Fruit fly (Drosophila melanogaster) whole organism, wandering third instar larva: ENCODE data around the gene Aladin.

Experiments
- CG32264 ChIP-seq: fragments of 200-800 bp; sonication (Bioruptor generic); optimal IDR thresholded peaks from 2 replicates; lab custom pipeline; 2016; ENCODE audit warnings: missing biosample characterization, missing genetic modification characterization
- CG9705 ChIP-seq: fragments of 200-800 bp; sonication (Bioruptor generic); optimal IDR thresholded peaks from 2 replicates; lab custom pipeline; 2018; ENCODE audit warnings: missing biosample characterization, mild to moderate bottlenecking, missing genetic modification characterization
- CrebA ChIP-seq: fragments of 200-800 bp; sonication (Bioruptor generic); optimal IDR thresholded peaks from 2 replicates; lab custom pipeline; 2016; ENCODE audit warnings: missing biosample characterization, mild to moderate bottlenecking, missing genetic modification characterization, borderline replicate concordance
- Dfd ChIP-seq: fragments of >200 bp; optimal IDR thresholded peaks from 2 replicates; lab custom pipeline; 2017; ENCODE audit warnings: missing biosample characterization, missing genetic modification characterization
- Dif ChIP-seq: fragments of 200-275, 200-300 bp; sonication (Bioruptor generic); optimal IDR thresholded peaks from 2 replicates; lab custom pipeline; 2018; ENCODE audit warnings: missing biosample characterization, missing genetic modification characterization; ENCODE audit not compliant: partially characterized antibody
- GATAd ChIP-seq: sonication (Bioruptor generic); optimal IDR thresholded peaks from 2 replicates; lab custom pipeline; 2016; ENCODE audit warnings: missing biosample characterization, missing genetic modification characterization
- HLH106 ChIP-seq: fragments of 200-800 bp; optimal IDR thresholded peaks from 3 replicates; lab custom pipeline; 2019; ENCODE audit warnings: missing biosample characterization, mild to moderate bottlenecking, missing genetic modification characterization, moderate library complexity
- Hnf4 ChIP-seq: fragments of 200-800 bp; sonication (Bioruptor generic); optimal IDR thresholded peaks from 2 replicates; lab custom pipeline; 2016; ENCODE audit warnings: missing biosample characterization, mild to moderate bottlenecking, missing genetic modification characterization
- Hr78 ChIP-seq: fragments of >200 bp; optimal IDR thresholded peaks from 2 replicates; lab custom pipeline; 2017; ENCODE audit warnings: missing biosample characterization, missing genetic modification characterization
- Mio ChIP-seq: sonication (Bioruptor generic); optimal IDR thresholded peaks from 2 replicates; lab custom pipeline; 2016; ENCODE audit warnings: missing biosample characterization, missing genetic modification characterization
- Myc ChIP-seq: fragments of >200 bp; optimal IDR thresholded peaks from 2 replicates; lab custom pipeline; 2017
- N ChIP-seq: fragments of >200 bp; optimal IDR thresholded peaks from 2 replicates; lab custom pipeline; 2018; ENCODE audit warnings: missing biosample characterization, missing external identifiers, missing genetic modification characterization
- OdsH ChIP-seq: fragments of 200-800 bp; sonication (Bioruptor generic); optimal IDR thresholded peaks from 2 replicates; lab custom pipeline; 2016; ENCODE audit warnings: missing biosample characterization, mild to moderate bottlenecking, missing genetic modification characterization
- Sp1 ChIP-seq: fragments of 200-800 bp; sonication (Bioruptor generic); optimal IDR thresholded peaks from 3 replicates; lab custom pipeline; 2019; ENCODE audit warnings: missing biosample characterization, mild to moderate bottlenecking, missing genetic modification characterization, moderate library complexity
- Vsx2 ChIP-seq: fragments of 200-300, 225-300 bp; sonication (Bioruptor generic); optimal IDR thresholded peaks from 2 replicates; lab custom pipeline; 2018; ENCODE audit warnings: missing biosample characterization, missing genetic modification characterization; ENCODE audit not compliant: partially characterized antibody
- br ChIP-seq: fragments of 200-800 bp; sonication (Bioruptor generic); optimal IDR thresholded peaks from 2 replicates; lab custom pipeline; 2016; ENCODE audit warnings: missing biosample characterization, missing genetic modification characterization
- brk ChIP-seq: fragments of 200-800 bp; sonication (Bioruptor generic); optimal IDR thresholded peaks from 2 replicates; lab custom pipeline; 2016; ENCODE audit warnings: missing biosample characterization, mild to moderate bottlenecking, missing genetic modification characterization
- dl ChIP-seq, 2 experiments: fragments of 175-275, 200-275 bp in 1 of 2; fragments of 200-275 bp in 1 of 2; sonication (Bioruptor generic); optimal IDR thresholded peaks; lab custom pipeline; 2018; ENCODE audit warnings: mild to moderate bottlenecking in 2 of 2, missing biosample characterization in 2 of 2, missing genetic modification characterization in 2 of 2, moderate library complexity in 2 of 2; ENCODE audit not compliant: partially characterized antibody in 2 of 2, insufficient read depth in 1 of 2
- dmrt93B ChIP-seq: fragments of 200-800 bp; sonication (Bioruptor generic); optimal IDR thresholded peaks from 2 replicates; lab custom pipeline; 2018; ENCODE audit warnings: missing biosample characterization, mild to moderate bottlenecking, missing genetic modification characterization
- dsf ChIP-seq: sonication (Bioruptor generic); optimal IDR thresholded peaks from 2 replicates; lab custom pipeline; 2016; ENCODE audit warnings: missing biosample characterization, missing genetic modification characterization, borderline replicate concordance
- ey ChIP-seq: fragments of 200-800 bp; sonication (Bioruptor generic); optimal IDR thresholded peaks from 2 replicates; lab custom pipeline; 2016; ENCODE audit warnings: missing biosample characterization, missing genetic modification characterization
- foxo ChIP-seq, 2 experiments: fragments of 200-800 bp; sonication (Bioruptor generic); optimal IDR thresholded peaks; 2 replicates in 1 of 2; 3 replicates in 1 of 2; lab custom pipeline; 2016 to 2017; ENCODE audit warnings: missing biosample characterization in 2 of 2, missing genetic modification characterization in 2 of 2
- h ChIP-seq: fragments of 200-800 bp; sonication (Bioruptor generic); optimal IDR thresholded peaks from 3 replicates; lab custom pipeline; 2016; ENCODE audit warnings: missing biosample characterization, mild to moderate bottlenecking, missing genetic modification characterization
- jim ChIP-seq: fragments of 175-275, 200-325 bp; sonication (Bioruptor generic); optimal IDR thresholded peaks from 2 replicates; lab custom pipeline; 2016; ENCODE audit warnings: missing biosample characterization, mild to moderate bottlenecking, missing genetic modification characterization
- lola ChIP-seq: fragments of >200 bp; optimal IDR thresholded peaks from 2 replicates; lab custom pipeline; 2017; ENCODE audit warnings: missing biosample characterization, missing genetic modification characterization
- pan ChIP-seq: fragments of >200 bp; optimal IDR thresholded peaks from 2 replicates; lab custom pipeline; 2017
- psq ChIP-seq: fragments of 200-800 bp; sonication (Bioruptor generic); optimal IDR thresholded peaks from 3 replicates; lab custom pipeline; 2017; ENCODE audit warnings: missing biosample characterization, mild to moderate bottlenecking, missing genetic modification characterization, moderate library complexity
- sage ChIP-seq: fragments of 200-800 bp; sonication (Bioruptor generic); optimal IDR thresholded peaks from 2 replicates; lab custom pipeline; 2016; ENCODE audit warnings: missing biosample characterization, mild to moderate bottlenecking, missing genetic modification characterization
- usp ChIP-seq: fragments of >200 bp; optimal IDR thresholded peaks from 2 replicates; lab custom pipeline; 2017; ENCODE audit warnings: missing biosample characterization, missing genetic modification characterization
- woc ChIP-seq: sonication (Bioruptor generic); optimal IDR thresholded peaks from 2 replicates; lab custom pipeline; 2016; ENCODE audit warnings: missing biosample characterization, mild to moderate bottlenecking, missing genetic modification characterization

Aladin gene

dm6 chrX:9284024-9284738 lies 11.0 kb downstream of the Aladin start, which contains the start of gene lz:
Gene lz, plus strand, starts transcription at chrX:9284649.
- TF ChIP-seq N (GFP tag; lab: Kevin White, UChicago) (no peak), Dif (peak; percentile 80), dl (GFP tag; optimal IDR thresholded peaks at IDR 0.05; lab: Kevin White, UChicago; ENCODE audit: insufficient read depth in 1 of 2, partially characterized antibody in 2 of 2) (peak; percentile 44 to 52)
- TF ChIP-seq, all 38 proteins: peak for 2

- TF ChIP-seq Vsx2: no peak
- TF ChIP-seq lola: no peak
- TF ChIP-seq CG9705 (GFP tag; lab: Kevin White, UChicago): no peak
- TF ChIP-seq h (GFP tag; lab: Kevin White, UChicago): no peak
- no peak for TF ChIP-seq Hnf4 (GFP tag; lab: Kevin White, UChicago)
- TF ChIP-seq OdsH (GFP tag; lab: Kevin White, UChicago): no peak
- no peak for TF ChIP-seq Sp1 (GFP tag; lab: Kevin White, UChicago)
- TF ChIP-seq HLH106 (tag; lab: Kevin White, UChicago): no peak
- TF ChIP-seq woc (GFP tag; lab: Kevin White, UChicago): no peak
- TF ChIP-seq Dif: no peak
- TF ChIP-seq Myc (lab: Kevin White, UChicago): no peak
- TF ChIP-seq Mio (GFP tag; lab: Kevin White, UChicago): no peak
- TF ChIP-seq dl (GFP tag; optimal IDR thresholded peaks at IDR 0.05; lab: Kevin White, UChicago; ENCODE audit: insufficient read depth in 1 of 2, partially characterized antibody in 2 of 2): no peak
- no peak for TF ChIP-seq br (GFP tag; lab: Kevin White, UChicago)
- TF ChIP-seq jim: no peak
- TF ChIP-seq Dfd (GFP tag; lab: Kevin White, UChicago): no peak
These were observed 13.2 kb downstream of the Aladin start for dm6 chrX:9286386-9286785.

- TF ChIP-seq CG9705 (GFP tag; lab: Kevin White, UChicago): no peak
- TF ChIP-seq psq (GFP tag; lab: Kevin White, UChicago): no peak
- no peak for TF ChIP-seq brk (GFP tag; lab: Kevin White, UChicago)
- no peak for TF ChIP-seq Mio (GFP tag; lab: Kevin White, UChicago)
- no peak for TF ChIP-seq N (GFP tag; lab: Kevin White, UChicago)
- no peak for TF ChIP-seq CrebA (GFP tag; lab: Kevin White, UChicago)
- no peak for TF ChIP-seq dl (GFP tag; optimal IDR thresholded peaks at IDR 0.05; lab: Kevin White, UChicago; ENCODE audit: insufficient read depth in 1 of 2, partially characterized antibody in 2 of 2)
- no peak for TF ChIP-seq ey (GFP tag; lab: Kevin White, UChicago)
- no peak for TF ChIP-seq br (GFP tag; lab: Kevin White, UChicago)
- TF ChIP-seq usp: no peak
- TF ChIP-seq Vsx2: no peak
- no peak for TF ChIP-seq Myc (lab: Kevin White, UChicago)
- TF ChIP-seq Dfd (GFP tag; lab: Kevin White, UChicago): no peak
- TF ChIP-seq dsf: no peak
- TF ChIP-seq sage (GFP tag; lab: Kevin White, UChicago): no peak
- TF ChIP-seq jim: no peak
- TF ChIP-seq GATAd (GFP tag; lab: Kevin White, UChicago): no peak
- TF ChIP-seq dmrt93B (GFP tag; lab: Kevin White, UChicago): no peak
- no peak for TF ChIP-seq Hr78 (GFP tag; lab: Kevin White, UChicago)
These were observed 18.1 kb downstream of the Aladin start for dm6 chrX:9291270-9291669.

- TF ChIP-seq h (GFP tag; lab: Kevin White, UChicago) (peak; percentile 9), dsf (no peak), jim (no peak), pan (lab: Kevin White, UChicago) (no peak)
- TF ChIP-seq, all 38 proteins: peak for 1
These were observed 22.3 kb downstream of the Aladin start for dm6 chrX:9295518-9295917.

- TF ChIP-seq pan (lab: Kevin White, UChicago) (no peak), Dfd (GFP tag; lab: Kevin White, UChicago) (peak; percentile 92), woc (GFP tag; lab: Kevin White, UChicago) (no peak), lola (no peak), foxo (GFP tag; optimal IDR thresholded peaks at IDR 0.05; lab: Kevin White, UChicago) (no peak), CG32264 (GFP tag; lab: Kevin White, UChicago) (no peak)
These were observed 23.3 kb downstream of the Aladin start for dm6 chrX:9296518-9296917.
